Worm (Caenorhabditis elegans): ENCODE data around the gene irld-9.

DNA sequence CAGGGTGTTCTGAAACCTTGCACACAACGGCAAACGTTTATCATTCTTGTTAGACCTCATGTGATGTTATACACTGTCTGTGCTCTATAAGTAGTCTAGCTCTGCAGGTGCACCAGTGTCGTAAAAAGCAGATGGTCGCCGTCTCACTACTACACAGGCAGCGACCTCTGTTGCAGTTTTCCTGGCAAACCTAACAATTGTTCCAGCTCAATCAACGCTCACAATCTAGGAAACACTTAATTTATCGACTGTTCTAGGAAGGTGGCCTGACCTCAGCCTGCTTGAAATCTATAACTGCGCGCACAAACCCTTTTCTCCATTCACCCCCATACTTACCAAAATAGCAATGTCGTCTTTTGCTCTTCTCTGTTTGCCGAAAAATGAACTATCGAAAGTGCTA lies 14.4 kb downstream of the irld-9 start, which contains the start of gene fbxb-11:
- TF ChIP-seq mes-4 (tag; optimal IDR thresholded peaks at IDR 0.05) = no peak
- no peak for TF ChIP-seq unc-62 (GFP tag; optimal IDR thresholded peaks at IDR 0.05)
- no peak for TF ChIP-seq snpc-1.3 (tag; optimal IDR thresholded peaks at IDR 0.05; ENCODE audit: insufficient read depth)
- TF ChIP-seq F55B11.4 (tag; optimal IDR thresholded peaks at IDR 0.05; ENCODE audit: borderline replicate concordance, insufficient read depth) = no peak
- TF ChIP-seq egrh-3 (GFP tag; IDR thresholded peaks at IDR 0.05) = no peak
